Worm (Caenorhabditis elegans) whole organism, L4/young adult: ENCODE measurements around the gene R08E3.3.

Experiments used
- W03F9.2 ChIP-seq: fragments of 150-350 bp; optimal IDR thresholded peaks from 2 replicates; lab custom pipeline; 2014; ENCODE audit warnings: missing biosample characterization, missing genetic modification characterization
- him-1 ChIP-seq: sonication (generic microtip); optimal IDR thresholded peaks from 2 replicates; lab custom pipeline; 2016; ENCODE audit warnings: missing genotype, missing genetic modification reagents, missing genetic modification characterization, missing compliant biosample characterization

- TF ChIP-seq him-1 (tag; lab: Kevin White, UChicago) (no peak), W03F9.2 (no peak)
Measured at ce11 chrX:4787525-4787924, 30.9 kb upstream of the R08E3.3 start.
